Worm (Caenorhabditis elegans) whole organism, midembryonic: ENCODE measurements around the gene ZK686.1.
A peak's percentile ranks its signal among the peaks of the same experiment; 100 is the strongest.

Source experiments
- T22C8.4 ChIP-seq: fragments of 200-800 bp; sonication (Bioruptor generic); IDR thresholded peaks from 2 replicates; pipeline ENCODE4 v1.3.6; 2022; ENCODE audit warnings: missing genetic modification characterization, missing compliant biosample characterization
- cog-1 ChIP-seq: sonication (generic microtip); optimal IDR thresholded peaks from 2 replicates; lab custom pipeline; 2016; ENCODE audit warnings: missing genetic modification characterization, missing compliant biosample characterization
- flt-1 ChIP-seq: fragments of 200-800 bp; sonication (Bioruptor generic); IDR thresholded peaks from 2 replicates; pipeline ENCODE4 v1.3.6; 2022; ENCODE audit warnings: missing genetic modification characterization, missing compliant biosample characterization
- klf-2 ChIP-seq: fragments of 200-800 bp; sonication (Bioruptor generic); conservative IDR thresholded peaks from 2 replicates; pipeline ENCODE4 v1.3.6; 2022; ENCODE audit warnings: missing genetic modification reagents, missing genetic modification characterization, missing compliant biosample characterization
- med-1 ChIP-seq: sonication (generic microtip); optimal IDR thresholded peaks from 2 replicates; lab custom pipeline; 2017; ENCODE audit warnings: missing genetic modification characterization, mild to moderate bottlenecking, missing compliant biosample characterization, antibody characterized with exemption, missing genetic modification reagents; ENCODE audit not compliant: insufficient read depth
- ref-1 ChIP-seq: fragments of 200-800 bp; sonication (Bioruptor generic); conservative IDR thresholded peaks from 2 replicates; pipeline ENCODE4 v1.3.6; 2022; ENCODE audit warnings: missing genetic modification reagents, missing genetic modification characterization, missing compliant biosample characterization
- tab-1 ChIP-seq: fragments of 200-800 bp; sonication (Bioruptor generic); IDR thresholded peaks from 2 replicates; pipeline ENCODE4 v1.3.6; 2022; ENCODE audit warnings: missing genetic modification characterization, missing compliant biosample characterization
- ztf-23 ChIP-seq: fragments of 200-800 bp; sonication (Bioruptor generic); IDR thresholded peaks from 2 replicates; pipeline ENCODE4 v1.3.6; 2022; ENCODE audit warnings: missing genetic modification reagents, missing genetic modification characterization, missing compliant biosample characterization
- ztf-29 ChIP-seq: fragments of 200-800 bp; sonication (Bioruptor generic); IDR thresholded peaks from 2 replicates; pipeline ENCODE4 v1.3.6; 2022; ENCODE audit warnings: missing genetic modification reagents, missing genetic modification characterization, missing compliant biosample characterization

The ZK686.1 gene

DNA sequence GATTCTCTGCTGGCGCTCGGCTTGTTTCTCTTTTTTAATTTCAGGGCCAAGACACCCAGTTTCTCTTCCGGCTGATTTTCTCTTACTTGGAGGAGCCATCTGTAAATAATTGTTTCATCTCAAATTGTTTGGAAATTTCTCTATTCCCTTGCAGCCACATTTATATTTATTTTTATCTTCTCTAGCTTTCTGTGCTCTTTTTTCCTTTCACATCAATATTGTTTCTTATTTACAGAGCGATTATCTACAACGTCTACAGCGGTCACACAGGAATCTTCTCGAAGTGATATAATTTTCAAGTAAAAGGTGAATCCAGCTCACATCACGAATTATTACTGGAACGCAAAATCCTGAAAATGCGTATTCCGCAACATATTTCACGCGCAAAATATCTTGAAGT, at the start of gene ZK686.1, which contains the start of gene ZK686.6:
TSS of gene ZK686.1 (plus strand) at position 234 of the 400 bp plus-strand sequence.
TSS of gene ZK686.6 (minus strand) at position 101 of the 400 bp plus-strand sequence.
- TF ChIP-seq ref-1 (GFP tag; lab: Robert Waterston, UW): no peak
- no peak for TF ChIP-seq med-1
- TF ChIP-seq ztf-23: no peak
- TF ChIP-seq cog-1 (tag; lab: Kevin White, UChicago): no peak
- TF ChIP-seq flt-1 (GFP tag; lab: Robert Waterston, UW): no peak
- TF ChIP-seq klf-2 (GFP tag; lab: Robert Waterston, UW): no peak
- TF ChIP-seq ztf-29: no peak
- no peak for TF ChIP-seq T22C8.4 (GFP tag; lab: Robert Waterston, UW)
- TF ChIP-seq tab-1 (GFP tag; lab: Robert Waterston, UW): no peak

DNA sequence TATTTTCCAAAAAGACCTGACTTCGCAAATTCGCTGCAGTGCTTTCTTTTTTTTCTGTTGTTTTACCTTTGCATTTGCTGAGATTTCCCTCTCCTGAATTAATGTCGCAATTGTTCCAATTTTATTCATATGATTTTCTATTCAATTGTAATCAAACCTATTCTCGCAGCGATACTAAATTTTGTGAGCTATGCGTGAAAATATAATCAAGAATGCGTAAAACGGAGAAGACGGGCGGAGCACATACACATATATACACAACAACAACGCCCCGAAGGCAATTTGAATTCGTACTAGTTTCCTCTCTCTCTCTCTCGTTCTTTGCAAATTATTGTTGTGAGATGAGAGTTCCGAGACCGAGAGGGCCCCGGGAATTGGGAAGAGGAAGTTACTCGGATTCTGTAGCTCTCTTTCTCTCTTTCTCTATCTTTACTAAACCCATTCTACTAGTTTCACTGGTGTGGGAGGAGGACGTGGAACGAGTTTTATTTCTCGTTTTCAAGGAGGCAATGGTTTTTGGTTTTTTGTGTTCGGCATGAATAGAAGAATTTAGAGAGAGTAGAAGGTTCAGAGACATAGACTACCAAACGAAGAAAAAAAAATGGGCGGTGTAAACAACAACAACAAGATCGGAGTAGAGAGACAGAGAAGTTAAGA, 49.4 kb upstream of the ZK686.1 start:
- TF ChIP-seq flt-1 (GFP tag; lab: Robert Waterston, UW) (no peak), ztf-29 (no peak), ztf-23 (no peak), klf-2 (GFP tag; lab: Robert Waterston, UW) (no peak), T22C8.4 (GFP tag; lab: Robert Waterston, UW) (no peak), ref-1 (GFP tag; lab: Robert Waterston, UW) (no peak), med-1 (no peak), cog-1 (tag; lab: Kevin White, UChicago) (no peak), tab-1 (GFP tag; lab: Robert Waterston, UW) (no peak)

DNA sequence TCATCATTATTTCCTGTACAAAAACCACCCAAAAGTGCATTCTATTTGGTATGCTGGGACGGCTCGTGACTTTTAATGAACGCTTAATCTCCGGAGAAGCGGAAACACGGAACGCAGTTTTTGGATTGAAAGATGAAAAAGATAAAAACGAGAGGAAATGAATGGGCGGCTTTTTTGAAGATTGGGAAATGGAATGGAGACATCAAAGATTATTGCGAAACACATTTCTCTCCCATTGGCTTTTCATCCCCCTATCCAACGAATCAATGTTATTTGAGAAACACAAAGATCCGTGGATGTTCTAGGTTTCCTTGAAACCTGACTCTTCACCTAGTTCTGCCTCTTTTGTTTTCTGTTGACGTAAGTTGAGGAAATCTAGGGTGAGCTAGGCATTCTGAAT, 48.5 kb upstream of the ZK686.1 start:
- TF ChIP-seq ztf-23 (no peak), ref-1 (GFP tag; lab: Robert Waterston, UW) (no peak), cog-1 (tag; lab: Kevin White, UChicago) (no peak), med-1 (no peak), ztf-29 (no peak), tab-1 (GFP tag; lab: Robert Waterston, UW) (no peak), flt-1 (GFP tag; lab: Robert Waterston, UW) (no peak), klf-2 (GFP tag; lab: Robert Waterston, UW) (no peak), T22C8.4 (GFP tag; lab: Robert Waterston, UW) (no peak)

DNA sequence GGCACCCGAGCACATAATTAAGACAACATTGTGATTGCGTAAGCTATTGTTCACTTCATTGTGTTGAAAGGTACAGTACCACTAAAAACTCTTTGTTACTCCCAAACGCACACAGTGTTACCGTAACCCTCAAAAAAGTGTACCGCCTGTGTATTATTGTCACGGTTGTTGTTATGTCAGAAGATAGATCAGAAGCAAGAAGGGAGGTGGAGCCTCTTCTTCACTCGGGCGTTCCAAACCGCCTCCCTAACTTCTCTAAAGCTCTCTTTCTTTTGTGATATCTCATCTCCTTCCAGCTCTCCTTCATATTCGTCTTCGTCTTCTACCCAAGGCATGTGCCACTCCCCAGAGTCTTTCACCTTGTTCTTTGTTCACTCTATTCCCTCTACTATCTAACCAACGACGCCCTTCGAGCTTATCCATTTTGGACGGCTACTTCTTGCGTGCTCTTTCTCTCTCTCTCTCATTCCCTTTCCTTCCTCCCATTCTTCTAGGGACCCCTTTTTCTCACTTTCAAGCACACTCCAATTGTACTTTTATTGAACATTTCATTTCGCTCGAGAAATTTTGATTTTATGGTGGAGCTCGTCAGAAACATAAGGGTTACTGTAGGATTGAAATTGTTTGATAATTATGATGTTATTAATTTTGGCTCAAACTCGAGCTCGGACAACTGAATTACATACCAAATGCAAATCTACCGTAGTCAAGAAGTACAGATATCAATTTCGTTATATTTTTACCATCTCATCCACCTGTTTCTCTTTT, 47.3 kb upstream of the ZK686.1 start:
- TF ChIP-seq cog-1 (tag; lab: Kevin White, UChicago): no peak
- no peak for TF ChIP-seq ztf-29
- 0 out of 2 replicates have a peak, but pooled peaks have one; percentile 19 for TF ChIP-seq tab-1 (GFP tag; lab: Robert Waterston, UW)

DNA sequence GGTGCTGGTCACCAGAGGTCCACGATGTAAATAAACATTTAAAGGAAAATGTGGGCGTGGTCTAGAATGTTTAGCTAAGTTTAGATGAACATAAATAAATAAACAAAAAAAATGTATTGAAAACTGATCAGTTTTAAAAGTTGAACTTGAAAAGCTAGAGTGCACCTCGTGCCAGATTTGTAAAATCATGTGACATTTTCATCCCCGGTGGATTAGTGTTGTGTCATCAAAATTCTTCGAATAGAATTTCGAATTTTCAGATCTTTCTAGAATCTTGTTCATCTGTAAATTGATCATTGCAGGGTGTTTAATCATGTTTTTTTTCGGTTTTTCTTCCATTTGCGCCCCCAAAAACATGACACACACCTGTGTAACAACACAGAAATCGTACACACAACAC, 46.4 kb upstream of the ZK686.1 start:
- TF ChIP-seq flt-1 (GFP tag; lab: Robert Waterston, UW) (no peak), ztf-23 (no peak), T22C8.4 (GFP tag; lab: Robert Waterston, UW) (no peak), cog-1 (tag; lab: Kevin White, UChicago) (no peak), ref-1 (GFP tag; lab: Robert Waterston, UW) (no peak), ztf-29 (no peak), tab-1 (GFP tag; lab: Robert Waterston, UW) (no peak), klf-2 (GFP tag; lab: Robert Waterston, UW) (no peak), med-1 (no peak)

DNA sequence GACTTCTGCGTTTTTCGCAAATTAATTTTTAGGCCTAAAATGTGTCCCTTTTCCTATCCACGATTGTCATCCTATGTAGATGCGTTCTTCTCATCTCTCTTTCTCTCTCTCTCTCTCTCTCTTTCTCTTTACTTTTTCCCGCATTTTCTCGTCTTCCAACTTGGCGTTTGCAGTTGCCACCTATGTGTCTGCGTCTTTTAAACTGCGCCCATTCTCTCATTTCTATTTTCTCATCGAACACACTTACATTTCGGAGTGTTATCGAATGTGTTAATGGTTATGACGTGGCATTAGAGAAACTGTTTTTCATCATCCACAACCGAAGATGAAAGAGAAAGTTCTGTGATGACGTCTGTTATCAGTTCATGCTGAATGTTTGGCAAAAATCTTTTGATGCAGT, 44.4 kb upstream of the ZK686.1 start:
- TF ChIP-seq klf-2 (GFP tag; lab: Robert Waterston, UW): no peak
- no peak for TF ChIP-seq ztf-23
- TF ChIP-seq cog-1 (tag; lab: Kevin White, UChicago): peak; percentile 39
- TF ChIP-seq ztf-29: no peak
- TF ChIP-seq ref-1 (GFP tag; lab: Robert Waterston, UW): no peak
- no peak for TF ChIP-seq tab-1 (GFP tag; lab: Robert Waterston, UW)
- no peak for TF ChIP-seq T22C8.4 (GFP tag; lab: Robert Waterston, UW)
- TF ChIP-seq med-1: no peak
- TF ChIP-seq flt-1 (GFP tag; lab: Robert Waterston, UW): 0 out of 2 replicates have a peak, but pooled peaks have one; percentile 17

DNA sequence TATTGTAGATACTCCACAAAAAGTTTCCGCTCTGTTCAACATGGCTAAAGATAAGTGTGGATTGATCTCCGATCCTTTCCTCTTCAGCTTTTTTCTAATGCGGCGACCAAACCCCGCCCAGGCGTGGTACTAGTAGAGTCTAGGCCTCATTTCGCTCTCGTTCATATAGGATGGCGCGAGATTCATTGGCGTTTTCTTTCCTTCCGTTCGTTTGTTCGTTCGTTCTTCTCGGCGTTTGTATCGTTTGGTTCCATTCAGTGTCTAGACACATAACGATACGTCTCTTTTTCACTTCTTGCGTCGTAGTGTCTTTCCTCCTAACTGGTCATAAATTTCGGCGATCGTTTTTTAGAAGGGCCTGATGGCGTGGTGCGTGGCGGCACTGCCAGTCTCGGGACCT, 43.9 kb upstream of the ZK686.1 start:
- TF ChIP-seq tab-1 (GFP tag; lab: Robert Waterston, UW) (no peak), ztf-29 (no peak), med-1 (no peak), klf-2 (GFP tag; lab: Robert Waterston, UW) (no peak), flt-1 (GFP tag; lab: Robert Waterston, UW) (0 out of 2 replicates have a peak, but pooled peaks have one; percentile 23), cog-1 (tag; lab: Kevin White, UChicago) (no peak), T22C8.4 (GFP tag; lab: Robert Waterston, UW) (no peak)

DNA sequence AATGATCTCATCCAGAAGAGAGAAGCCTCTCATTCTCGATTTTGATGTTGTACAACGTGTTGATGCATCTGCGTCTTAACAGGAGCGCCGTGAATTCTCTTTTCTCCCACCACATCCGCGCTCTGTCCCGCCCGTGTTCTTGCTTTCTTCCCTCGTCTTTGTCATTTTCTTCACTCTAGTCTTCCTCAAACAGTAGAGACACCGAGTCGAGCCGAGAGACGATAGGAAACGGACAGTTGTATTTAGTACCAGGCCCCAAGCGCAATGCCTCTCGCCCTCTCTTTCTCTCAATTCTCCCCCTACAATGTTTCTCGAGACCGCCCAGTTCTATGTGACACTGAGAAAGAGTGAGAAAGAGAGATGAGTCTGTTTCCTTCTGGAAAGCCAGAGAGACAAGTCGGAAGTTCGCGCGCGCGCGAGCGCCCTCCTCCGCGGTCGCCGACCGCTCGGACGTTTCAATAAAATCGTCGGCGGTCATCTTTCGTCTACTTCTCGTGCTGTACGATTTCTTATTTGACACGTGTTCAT, 43.3 kb upstream of the ZK686.1 start, which contains the start of gene ZK112.4:
TSS of gene ZK112.4 (minus strand) at position 478 of the 528 bp plus-strand sequence.
- TF ChIP-seq flt-1 (GFP tag; lab: Robert Waterston, UW) (peak; percentile 28; the same call in 1 of the 2 replicates), ztf-29 (no peak), cog-1 (tag; lab: Kevin White, UChicago) (peak; percentile 85), tab-1 (GFP tag; lab: Robert Waterston, UW) (no peak), T22C8.4 (GFP tag; lab: Robert Waterston, UW) (no peak), ztf-23 (peak; percentile 27; the same call in 1 of the 2 replicates)

DNA sequence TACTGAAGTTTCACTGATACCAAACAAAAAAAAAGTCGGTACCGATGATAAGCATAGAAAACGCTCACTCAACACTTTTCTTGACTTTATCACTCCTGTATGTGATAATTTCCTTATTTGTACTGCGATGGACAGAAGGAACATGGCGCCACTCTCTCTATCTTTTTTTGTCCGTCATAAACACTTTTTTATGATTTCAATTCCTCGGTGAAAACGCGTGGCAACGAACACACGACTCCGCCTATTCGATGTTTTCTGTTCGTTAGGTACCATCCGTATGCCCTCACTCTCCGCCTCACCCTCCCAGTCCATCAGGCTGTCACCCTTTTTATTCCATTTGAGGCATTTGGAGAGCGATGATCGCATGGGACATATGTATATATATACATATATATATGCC, 42.6 kb upstream of the ZK686.1 start:
- no peak for TF ChIP-seq med-1
- TF ChIP-seq cog-1 (tag; lab: Kevin White, UChicago): no peak
- no peak for TF ChIP-seq ztf-29
- no peak for TF ChIP-seq ref-1 (GFP tag; lab: Robert Waterston, UW)
- TF ChIP-seq tab-1 (GFP tag; lab: Robert Waterston, UW): no peak
- no peak for TF ChIP-seq ztf-23
- TF ChIP-seq flt-1 (GFP tag; lab: Robert Waterston, UW): no peak
- TF ChIP-seq klf-2 (GFP tag; lab: Robert Waterston, UW): no peak
